Fruit fly (Drosophila melanogaster) whole organism, wandering third instar larva: ENCODE measurements around the gene Rpn11.

Source experiments
- Hr78 ChIP-seq: fragments of >200 bp; optimal IDR thresholded peaks from 2 replicates; lab custom pipeline; 2017; ENCODE audit warnings: missing biosample characterization, missing genetic modification characterization
- OdsH ChIP-seq: fragments of 200-800 bp; sonication (Bioruptor generic); optimal IDR thresholded peaks from 2 replicates; lab custom pipeline; 2016; ENCODE audit warnings: missing biosample characterization, mild to moderate bottlenecking, missing genetic modification characterization
- brk ChIP-seq: fragments of 200-800 bp; sonication (Bioruptor generic); optimal IDR thresholded peaks from 2 replicates; lab custom pipeline; 2016; ENCODE audit warnings: missing biosample characterization, mild to moderate bottlenecking, missing genetic modification characterization
- dsf ChIP-seq: sonication (Bioruptor generic); optimal IDR thresholded peaks from 2 replicates; lab custom pipeline; 2016; ENCODE audit warnings: missing biosample characterization, missing genetic modification characterization, borderline replicate concordance
- fru ChIP-seq: fragments of 200-800 bp; sonication (Bioruptor generic); optimal IDR thresholded peaks from 3 replicates; lab custom pipeline; 2016; ENCODE audit warnings: missing biosample characterization, mild to moderate bottlenecking, missing genetic modification characterization
- pan ChIP-seq: fragments of >200 bp; optimal IDR thresholded peaks from 2 replicates; lab custom pipeline; 2017
- psq ChIP-seq: fragments of 200-800 bp; sonication (Bioruptor generic); optimal IDR thresholded peaks from 3 replicates; lab custom pipeline; 2017; ENCODE audit warnings: missing biosample characterization, mild to moderate bottlenecking, missing genetic modification characterization, moderate library complexity
- sage ChIP-seq: fragments of 200-800 bp; sonication (Bioruptor generic); optimal IDR thresholded peaks from 2 replicates; lab custom pipeline; 2016; ENCODE audit warnings: missing biosample characterization, mild to moderate bottlenecking, missing genetic modification characterization
- usp ChIP-seq: fragments of >200 bp; optimal IDR thresholded peaks from 2 replicates; lab custom pipeline; 2017; ENCODE audit warnings: missing biosample characterization, missing genetic modification characterization

- TF ChIP-seq brk (GFP tag; lab: Kevin White, UChicago) (no peak), dsf (peak; percentile 5), Hr78 (GFP tag; lab: Kevin White, UChicago) (no peak), usp (GFP tag; lab: Kevin White, UChicago) (no peak), pan (lab: Kevin White, UChicago) (no peak), sage (no peak), OdsH (GFP tag; lab: Kevin White, UChicago) (peak; percentile 63), psq (GFP tag; lab: Kevin White, UChicago) (peak; percentile 28), fru (GFP tag; lab: Kevin White, UChicago) (peak; percentile 71)
Measured at dm6 chr2L:5084586-5085257, 25.1 kb upstream of the Rpn11 start.
